Fruit fly (Drosophila melanogaster) whole organism: Measurements from ENCODE around the gene CG12535.
A peak's percentile ranks its signal among the peaks of the same experiment; 100 is the strongest.

Source experiments
- CG8478 ChIP-seq: fragments of >200 bp; optimal IDR thresholded peaks from 2 replicates; lab custom pipeline; 2018; ENCODE audit warnings: inconsistent platforms
- Dll ChIP-seq: fragments of >200 bp; optimal IDR thresholded peaks from 2 replicates; lab custom pipeline; 2017
- EcR ChIP-seq, 2 experiments: fragments of >200 bp; optimal IDR thresholded peaks; 2 replicates each; lab custom pipeline; 2017; ENCODE audit warnings: missing biosample characterization in 2 of 2, missing genetic modification characterization in 2 of 2, missing genetic modification reagents in 2 of 2
- pan ChIP-seq: fragments of >200 bp; optimal IDR thresholded peaks from 2 replicates; lab custom pipeline; 2017
- psq ChIP-seq: fragments of >200 bp; optimal IDR thresholded peaks from 2 replicates; lab custom pipeline; 2017
- usp ChIP-seq: fragments of >200 bp; optimal IDR thresholded peaks from 2 replicates; lab custom pipeline; 2017; ENCODE audit warnings: missing biosample characterization, missing genetic modification characterization, mixed read lengths

CG12535 gene

dm6 chrX:3443902-3444301, 4.8 kb downstream of the CG12535 start:
- TF ChIP-seq EcR (GFP tag; optimal IDR thresholded peaks at IDR 0.05; lab: Kevin White, UChicago) (no peak), CG8478 (lab: Kevin White, UChicago) (no peak), usp (GFP tag; lab: Kevin White, UChicago) (no peak), pan (no peak), psq (lab: Kevin White, UChicago) (no peak), Dll (lab: Kevin White, UChicago) (no peak)

dm6 chrX:3442543-3443207, 6.1 kb downstream of the CG12535 start:
- no peak for TF ChIP-seq EcR (GFP tag; optimal IDR thresholded peaks at IDR 0.05; lab: Kevin White, UChicago)
- no peak for TF ChIP-seq CG8478 (lab: Kevin White, UChicago)
- no peak for TF ChIP-seq usp (GFP tag; lab: Kevin White, UChicago)
- no peak for TF ChIP-seq psq (lab: Kevin White, UChicago)
- no peak for TF ChIP-seq Dll (lab: Kevin White, UChicago)
- no peak for TF ChIP-seq pan

dm6 chrX:3440506-3440905, 8.2 kb downstream of the CG12535 start:
- no peak for TF ChIP-seq psq (lab: Kevin White, UChicago)
- no peak for TF ChIP-seq usp (GFP tag; lab: Kevin White, UChicago)
- TF ChIP-seq EcR (GFP tag; optimal IDR thresholded peaks at IDR 0.05; lab: Kevin White, UChicago): no peak
- TF ChIP-seq Dll (lab: Kevin White, UChicago): no peak
- no peak for TF ChIP-seq pan
- no peak for TF ChIP-seq CG8478 (lab: Kevin White, UChicago)

- no peak for TF ChIP-seq CG8478 (lab: Kevin White, UChicago)
- TF ChIP-seq usp (GFP tag; lab: Kevin White, UChicago): no peak
- TF ChIP-seq Dll (lab: Kevin White, UChicago): no peak
- TF ChIP-seq pan: no peak
- no peak for TF ChIP-seq EcR (GFP tag; optimal IDR thresholded peaks at IDR 0.05; lab: Kevin White, UChicago)
- TF ChIP-seq psq (lab: Kevin White, UChicago): no peak
These were observed 11.2 kb downstream of the CG12535 start for dm6 chrX:3437493-3437892.

- TF ChIP-seq pan (no peak), psq (lab: Kevin White, UChicago) (no peak), Dll (lab: Kevin White, UChicago) (no peak), usp (GFP tag; lab: Kevin White, UChicago) (no peak), EcR (GFP tag; optimal IDR thresholded peaks at IDR 0.05; lab: Kevin White, UChicago) (no peak), CG8478 (lab: Kevin White, UChicago) (no peak)
These were observed 12.6 kb downstream of the CG12535 start for dm6 chrX:3436183-3436582.

- TF ChIP-seq CG8478 (lab: Kevin White, UChicago) (no peak), EcR (GFP tag; optimal IDR thresholded peaks at IDR 0.05; lab: Kevin White, UChicago) (no peak), psq (lab: Kevin White, UChicago) (no peak), usp (GFP tag; lab: Kevin White, UChicago) (no peak), Dll (lab: Kevin White, UChicago) (no peak), pan (no peak)
These were observed 13.0 kb downstream of the CG12535 start, which contains the start of gene CG14269 for dm6 chrX:3435707-3436106. Gene CG14269, minus strand, starts transcription at chrX:3435807.

- TF ChIP-seq pan (peak; percentile 96), Dll (lab: Kevin White, UChicago) (no peak), EcR (GFP tag; optimal IDR thresholded peaks at IDR 0.05; lab: Kevin White, UChicago) (no peak)
These were observed 15.1 kb downstream of the CG12535 start for dm6 chrX:3433646-3434097.

dm6 chrX:3432928-3433327, 15.8 kb downstream of the CG12535 start:
- no peak for TF ChIP-seq Dll (lab: Kevin White, UChicago)
- no peak for TF ChIP-seq usp (GFP tag; lab: Kevin White, UChicago)
- TF ChIP-seq EcR (GFP tag; optimal IDR thresholded peaks at IDR 0.05; lab: Kevin White, UChicago): no peak
- TF ChIP-seq CG8478 (lab: Kevin White, UChicago): no peak
- no peak for TF ChIP-seq psq (lab: Kevin White, UChicago)
- TF ChIP-seq pan: no peak

dm6 chrX:3431641-3432040, 17.1 kb downstream of the CG12535 start:
- no peak for TF ChIP-seq pan
- no peak for TF ChIP-seq psq (lab: Kevin White, UChicago)
- no peak for TF ChIP-seq usp (GFP tag; lab: Kevin White, UChicago)
- TF ChIP-seq EcR (GFP tag; optimal IDR thresholded peaks at IDR 0.05; lab: Kevin White, UChicago): no peak
- no peak for TF ChIP-seq CG8478 (lab: Kevin White, UChicago)
- no peak for TF ChIP-seq Dll (lab: Kevin White, UChicago)

dm6 chrX:3429952-3430351, 18.8 kb downstream of the CG12535 start:
- TF ChIP-seq pan: no peak
- no peak for TF ChIP-seq psq (lab: Kevin White, UChicago)
- TF ChIP-seq Dll (lab: Kevin White, UChicago): no peak
- no peak for TF ChIP-seq usp (GFP tag; lab: Kevin White, UChicago)
- TF ChIP-seq CG8478 (lab: Kevin White, UChicago): no peak
- no peak for TF ChIP-seq EcR (GFP tag; optimal IDR thresholded peaks at IDR 0.05; lab: Kevin White, UChicago)

- no peak for TF ChIP-seq usp (GFP tag; lab: Kevin White, UChicago)
- TF ChIP-seq EcR (GFP tag; optimal IDR thresholded peaks at IDR 0.05; lab: Kevin White, UChicago): no peak
These were observed 21.2 kb downstream of the CG12535 start for dm6 chrX:3427614-3427965.
